Worm (Caenorhabditis elegans) whole organism, L4/young adult: ENCODE results near the gene Y48B6A.10.

ENCODE experiments used
- W03F9.2 ChIP-seq: fragments of 150-350 bp; optimal IDR thresholded peaks from 2 replicates; lab custom pipeline; 2014; ENCODE audit warnings: missing biosample characterization, missing genetic modification characterization
- dao-5 ChIP-seq: sonication (generic microtip); optimal IDR thresholded peaks from 2 replicates; lab custom pipeline; 2016; ENCODE audit warnings: missing genotype, missing genetic modification characterization, moderate library complexity, missing compliant biosample characterization
- him-1 ChIP-seq: sonication (generic microtip); optimal IDR thresholded peaks from 2 replicates; lab custom pipeline; 2016; ENCODE audit warnings: missing genotype, missing genetic modification reagents, missing genetic modification characterization, missing compliant biosample characterization

DNA sequence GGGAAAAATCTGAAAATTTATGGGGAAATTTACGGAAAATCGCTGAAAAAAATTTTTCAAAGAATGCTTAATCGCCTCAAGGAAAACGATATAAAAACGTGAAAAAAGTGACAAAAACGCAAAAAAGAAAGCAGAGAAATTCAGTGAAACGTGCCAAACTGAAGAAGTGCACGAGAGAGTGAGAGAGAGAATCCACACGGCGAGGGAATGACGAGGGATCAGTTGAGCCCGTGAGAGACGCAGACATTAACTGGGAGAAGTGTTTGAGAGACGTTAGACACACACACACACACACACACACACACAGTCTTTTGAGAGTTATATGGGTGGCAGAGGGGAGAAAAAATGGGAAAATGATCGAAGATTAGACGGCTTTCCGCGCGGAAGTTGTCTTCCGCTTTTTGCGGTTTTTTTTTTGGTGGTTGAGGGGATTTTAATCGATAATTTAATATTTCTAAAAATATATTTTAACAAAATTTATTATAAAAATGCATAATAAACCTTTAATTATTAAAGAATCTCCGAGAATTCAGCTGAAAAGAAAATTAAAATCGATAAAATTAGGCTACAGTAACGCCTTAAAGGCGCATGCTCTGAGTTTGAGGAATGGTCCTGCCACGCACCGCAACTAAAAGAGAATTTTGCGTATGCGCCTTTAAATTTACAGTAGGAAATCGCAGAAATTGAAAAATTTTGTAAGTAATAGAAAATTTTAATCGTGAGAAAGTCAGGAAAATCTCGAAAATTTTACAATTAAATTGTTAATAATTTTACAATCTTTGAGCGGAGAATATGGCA is 30.4 kb downstream of the Y48B6A.10 start:
- TF ChIP-seq him-1 (tag; lab: Kevin White, UChicago) (no peak), dao-5 (tag; lab: Kevin White, UChicago) (no peak), W03F9.2 (tag; lab: Kevin White, UChicago) (peak; percentile 37)
